Worm (Caenorhabditis elegans): ENCODE results near the gene F41E6.1.

- no peak for TF ChIP-seq nhr-12 (tag; optimal IDR thresholded peaks at IDR 0.05)
- no peak for TF ChIP-seq blmp-1 (tag; optimal IDR thresholded peaks at IDR 0.05)
- no peak for TF ChIP-seq nhr-237 (tag; optimal IDR thresholded peaks at IDR 0.05)
- TF ChIP-seq mep-1 (tag; optimal IDR thresholded peaks at IDR 0.05): no peak
- no peak for TF ChIP-seq snpc-4 (tag; optimal IDR thresholded peaks at IDR 0.05)
- no peak for TF ChIP-seq pha-4 (tag; optimal IDR thresholded peaks at IDR 0.05)
- no peak for TF ChIP-seq lsy-2 (tag; optimal IDR thresholded peaks at IDR 0.05)
These were observed 39.0 kb downstream of the F41E6.1 start for ce11 chrV:8661241-8661954.

All from whole organism, mixed stage, embryonic.